Worm (Caenorhabditis elegans) whole organism, L4/young adult: ENCODE data around the gene T05B4.10.

Experiments used
- W03F9.2 ChIP-seq: fragments of 150-350 bp; optimal IDR thresholded peaks from 2 replicates; lab custom pipeline; 2014; ENCODE audit warnings: missing biosample characterization, missing genetic modification characterization
- dao-5 ChIP-seq: sonication (generic microtip); optimal IDR thresholded peaks from 2 replicates; lab custom pipeline; 2016; ENCODE audit warnings: missing genotype, missing genetic modification characterization, moderate library complexity, missing compliant biosample characterization
- him-1 ChIP-seq: sonication (generic microtip); optimal IDR thresholded peaks from 2 replicates; lab custom pipeline; 2016; ENCODE audit warnings: missing genotype, missing genetic modification reagents, missing genetic modification characterization, missing compliant biosample characterization

Gene T05B4.10

DNA sequence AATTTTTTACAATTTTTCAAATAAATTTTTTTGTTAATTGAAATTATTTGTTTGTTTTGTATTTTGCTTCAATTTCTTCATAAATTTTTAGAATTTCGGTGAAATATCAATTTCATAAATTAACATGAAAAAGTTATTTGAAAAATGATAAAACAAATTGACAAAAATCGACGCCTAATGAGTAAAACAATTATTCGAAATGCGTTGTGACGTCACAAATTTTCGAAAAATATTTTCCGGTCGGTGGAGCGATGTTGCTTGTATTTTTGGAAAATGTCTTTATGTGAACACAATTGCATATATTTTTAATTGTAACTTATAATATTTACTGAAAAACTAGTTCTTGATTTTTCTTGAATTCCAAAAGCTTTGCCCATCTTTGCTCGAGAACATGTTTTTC is 40.0 kb downstream of the T05B4.10 start:
- no peak for TF ChIP-seq dao-5 (tag; lab: Kevin White, UChicago)
- no peak for TF ChIP-seq him-1 (tag; lab: Kevin White, UChicago)
- TF ChIP-seq W03F9.2 (tag; lab: Kevin White, UChicago): no peak

DNA sequence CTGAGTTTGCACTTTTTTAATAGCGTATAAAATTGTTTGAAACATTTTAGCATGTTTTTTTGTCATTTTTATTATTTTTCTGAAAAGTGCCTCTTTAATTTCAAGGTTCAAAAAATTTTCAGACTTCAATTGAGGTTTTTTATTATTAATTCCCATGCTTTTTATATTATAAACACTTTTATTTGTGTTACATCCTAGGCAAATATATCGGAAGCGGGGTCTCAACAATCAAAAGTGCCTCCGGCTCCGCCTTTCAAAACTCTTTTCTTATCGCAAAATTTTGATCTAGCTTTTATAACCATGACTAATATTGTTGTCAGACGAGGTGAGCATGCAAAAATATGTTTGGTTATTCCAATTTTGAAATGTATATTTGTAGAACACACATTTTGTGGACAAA is 47.1 kb downstream of the T05B4.10 start, which contains the start of gene otpl-2:
otpl-2 (plus strand) TSS at position 301 of the 400 bp plus-strand sequence.
- TF ChIP-seq him-1 (tag; lab: Kevin White, UChicago) (no peak), W03F9.2 (tag; lab: Kevin White, UChicago) (no peak), dao-5 (tag; lab: Kevin White, UChicago) (no peak)
